Worm (Caenorhabditis elegans) whole organism, late embryonic: Measurements from ENCODE around the gene mtq-2.

ENCODE experiments used
- ama-1 ChIP-seq: fragments of 150-350 bp; optimal IDR thresholded peaks from 2 replicates; lab custom pipeline; 2014
- dve-1 ChIP-seq: sonication (generic microtip); optimal IDR thresholded peaks from 2 replicates; lab custom pipeline; 2017; ENCODE audit warnings: antibody characterized with exemption, mild to moderate bottlenecking, missing genetic modification characterization, missing compliant biosample characterization
- pqm-1 ChIP-seq: sonication (generic microtip); optimal IDR thresholded peaks from 2 replicates; lab custom pipeline; 2016; ENCODE audit warnings: missing genetic modification characterization, missing compliant biosample characterization

DNA sequence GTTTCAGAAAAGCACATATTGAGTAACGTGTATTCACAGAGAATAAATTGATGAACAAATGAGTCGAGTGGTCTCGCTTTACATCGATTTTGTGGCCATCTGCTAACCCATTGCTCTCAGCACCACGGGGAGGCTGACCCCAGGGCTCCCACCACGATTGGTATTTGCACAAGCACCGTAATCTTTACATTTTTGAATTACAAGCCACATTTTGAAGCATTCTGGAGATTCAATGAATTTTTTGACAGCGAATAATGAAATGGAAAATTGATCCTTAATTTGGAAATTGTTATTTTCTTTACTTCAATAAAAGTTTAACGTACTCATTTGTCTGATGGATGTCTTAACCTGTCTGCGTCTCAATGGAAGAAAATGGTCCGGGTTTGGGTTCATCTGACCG is 43.7 kb downstream of the mtq-2 start, which contains the start of gene C40A11.6:
- TF ChIP-seq dve-1 (tag; lab: Kevin White, UChicago) = no peak
- no peak for TF ChIP-seq ama-1
- no peak for TF ChIP-seq pqm-1 (tag; lab: Kevin White, UChicago)
